Worm (Caenorhabditis elegans) whole organism, L3 larva: Measurements from ENCODE around the gene arrd-12.
A peak's percentile ranks its signal among the peaks of the same experiment; 100 is the strongest.

Experiments
- ZK546.5 ChIP-seq: sonication (generic microtip); optimal IDR thresholded peaks from 2 replicates; lab custom pipeline; 2017; ENCODE audit warnings: missing biosample characterization, missing genetic modification characterization
- ceh-16 ChIP-seq: sonication (generic microtip); optimal IDR thresholded peaks from 2 replicates; lab custom pipeline; 2017; ENCODE audit warnings: missing biosample characterization, missing genetic modification characterization
- ceh-28 ChIP-seq: fragments of 150-350 bp; optimal IDR thresholded peaks from 2 replicates; lab custom pipeline; 2014; ENCODE audit warnings: missing biosample characterization, missing genetic modification reagents, missing genetic modification characterization
- ceh-82 ChIP-seq: fragments of 150-350 bp; optimal IDR thresholded peaks from 2 replicates; lab custom pipeline; 2014; ENCODE audit warnings: missing biosample characterization, missing genetic modification characterization
- egl-5 ChIP-seq: fragments of 150-350 bp; optimal IDR thresholded peaks from 2 replicates; lab custom pipeline; 2017; ENCODE audit warnings: missing biosample characterization, missing genetic modification reagents, missing genetic modification characterization, inconsistent platforms
- elt-1 ChIP-seq: fragments of 150-350 bp; optimal IDR thresholded peaks from 2 replicates; lab custom pipeline; 2014; ENCODE audit warnings: missing biosample characterization, missing genetic modification characterization
- elt-2 ChIP-seq: sonication (generic microtip); optimal IDR thresholded peaks from 2 replicates; lab custom pipeline; 2016; ENCODE audit warnings: missing genetic modification reagents, mild to moderate bottlenecking, missing genetic modification characterization, missing compliant biosample characterization
- elt-3 ChIP-seq, 3 experiments: fragments of 150-350 bp in 1 of 3; sonication (generic microtip) in 2 of 3; optimal IDR thresholded peaks; 2 replicates in 2 of 3; 4 replicates in 1 of 3; lab custom pipeline; 2014 to 2017; ENCODE audit warnings: missing biosample characterization in 3 of 3, missing genetic modification characterization in 3 of 3
- eor-1 ChIP-seq, 2 experiments: fragments of 150-350 bp; optimal IDR thresholded peaks; 2 replicates each; lab custom pipeline; 2014 to 2018; ENCODE audit warnings: missing biosample characterization in 2 of 2, missing genetic modification characterization in 2 of 2
- fkh-10 ChIP-seq: sonication (generic microtip); optimal IDR thresholded peaks from 2 replicates; lab custom pipeline; 2017; ENCODE audit warnings: missing biosample characterization, missing genetic modification reagents, missing genetic modification characterization
- fkh-2 ChIP-seq: fragments of 150-350 bp; optimal IDR thresholded peaks from 2 replicates; lab custom pipeline; 2014; ENCODE audit warnings: missing biosample characterization, missing genetic modification reagents, missing genetic modification characterization
- jun-1 ChIP-seq: fragments of 150-350 bp; optimal IDR thresholded peaks from 2 replicates; lab custom pipeline; 2014; ENCODE audit warnings: missing biosample characterization, missing genetic modification reagents, missing genetic modification characterization
- lin-15B ChIP-seq: fragments of 150-350 bp; optimal IDR thresholded peaks from 2 replicates; lab custom pipeline; 2014; ENCODE audit warnings: missing biosample characterization, missing genetic modification characterization
- lin-39 ChIP-seq: fragments of 150-350 bp; optimal IDR thresholded peaks from 2 replicates; lab custom pipeline; 2018; ENCODE audit warnings: missing biosample characterization, missing genetic modification reagents, missing genetic modification characterization
- mdl-1 ChIP-seq: fragments of 150-350 bp; optimal IDR thresholded peaks from 2 replicates; lab custom pipeline; 2014; ENCODE audit warnings: missing biosample characterization, missing genetic modification characterization
- nhr-11 ChIP-seq: fragments of 150-350 bp; optimal IDR thresholded peaks from 2 replicates; lab custom pipeline; 2014; ENCODE audit warnings: missing biosample characterization, missing genetic modification characterization
- nhr-12 ChIP-seq: fragments of 150-350 bp; optimal IDR thresholded peaks from 2 replicates; lab custom pipeline; 2014; ENCODE audit warnings: missing biosample characterization, missing genetic modification characterization
- nhr-23 ChIP-seq: fragments of 150-350 bp; optimal IDR thresholded peaks from 2 replicates; lab custom pipeline; 2014; ENCODE audit warnings: missing biosample characterization, missing genetic modification reagents, missing genetic modification characterization
- nhr-237 ChIP-seq: fragments of 150-350 bp; optimal IDR thresholded peaks from 2 replicates; lab custom pipeline; 2014; ENCODE audit warnings: missing biosample characterization, missing genetic modification characterization
- nhr-25 ChIP-seq: sonication (generic microtip); optimal IDR thresholded peaks from 2 replicates; lab custom pipeline; 2017; ENCODE audit warnings: missing biosample characterization, missing genetic modification characterization
- nhr-43 ChIP-seq: sonication (generic microtip); optimal IDR thresholded peaks from 2 replicates; lab custom pipeline; 2016; ENCODE audit warnings: mild to moderate bottlenecking, missing genetic modification characterization, missing compliant biosample characterization; ENCODE audit not compliant: poor library complexity, severe bottlenecking
- nhr-67 ChIP-seq: fragments of 150-350 bp; optimal IDR thresholded peaks from 2 replicates; lab custom pipeline; 2014; ENCODE audit warnings: missing biosample characterization, missing genetic modification characterization
- nhr-76 ChIP-seq: fragments of 150-350 bp; sonication (generic microtip); optimal IDR thresholded peaks from 5 replicates; lab custom pipeline; 2014; ENCODE audit warnings: missing biosample characterization, missing genetic modification characterization
- nhr-77 ChIP-seq: fragments of 150-350 bp; optimal IDR thresholded peaks from 2 replicates; lab custom pipeline; 2014; ENCODE audit warnings: missing biosample characterization, missing genetic modification characterization
- pha-4 ChIP-seq: fragments of 150-350 bp; optimal IDR thresholded peaks from 2 replicates; lab custom pipeline; 2014; ENCODE audit warnings: missing biosample characterization, missing genetic modification reagents, missing genetic modification characterization
- pqm-1 ChIP-seq: fragments of 150-350 bp; optimal IDR thresholded peaks from 2 replicates; lab custom pipeline; 2017; ENCODE audit warnings: missing biosample characterization, missing genetic modification characterization, inconsistent platforms
- snpc-4 ChIP-seq: fragments of 150-350 bp; optimal IDR thresholded peaks from 2 replicates; lab custom pipeline; 2014; ENCODE audit warnings: missing biosample characterization, missing genetic modification characterization
- tbx-2 ChIP-seq: sonication (generic microtip); optimal IDR thresholded peaks from 2 replicates; lab custom pipeline; 2016; ENCODE audit warnings: mild to moderate bottlenecking, missing genetic modification characterization, missing compliant biosample characterization
- unc-39 ChIP-seq: sonication (generic microtip); optimal IDR thresholded peaks from 4 replicates; lab custom pipeline; 2017; ENCODE audit warnings: missing biosample characterization, missing genetic modification characterization
- unc-62 ChIP-seq: fragments of 150-350 bp; sonication (generic microtip); optimal IDR thresholded peaks from 4 replicates; lab custom pipeline; 2014; ENCODE audit warnings: missing biosample characterization, missing genetic modification reagents, missing genetic modification characterization
- zag-1 ChIP-seq: fragments of 150-350 bp; optimal IDR thresholded peaks from 2 replicates; lab custom pipeline; 2014; ENCODE audit warnings: missing biosample characterization, missing genetic modification characterization
- ztf-11 ChIP-seq: fragments of 150-350 bp; optimal IDR thresholded peaks from 2 replicates; lab custom pipeline; 2014; ENCODE audit warnings: missing biosample characterization, missing genetic modification characterization

Gene arrd-12

ce11 chrII:13785582-13785981, 19.5 kb downstream of the arrd-12 start:
- TF ChIP-seq zag-1 (tag; lab: Kevin White, UChicago), result no peak
- TF ChIP-seq lin-15B (tag; lab: Kevin White, UChicago), result no peak
- TF ChIP-seq egl-5 (tag; lab: Kevin White, UChicago), result no peak
- no peak for TF ChIP-seq mdl-1 (tag; lab: Kevin White, UChicago)
- TF ChIP-seq unc-39 (tag; lab: Kevin White, UChicago), result no peak
- TF ChIP-seq nhr-76, result no peak
- TF ChIP-seq fkh-2 (tag; lab: Kevin White, UChicago), result no peak
- TF ChIP-seq pha-4 (tag; lab: Kevin White, UChicago), result no peak
- no peak for TF ChIP-seq nhr-67 (tag; lab: Kevin White, UChicago)
- no peak for TF ChIP-seq elt-1 (tag; lab: Kevin White, UChicago)
- TF ChIP-seq elt-2 (tag; lab: Kevin White, UChicago), result no peak
- no peak for TF ChIP-seq ZK546.5 (tag; lab: Kevin White, UChicago)
- TF ChIP-seq nhr-25 (tag; lab: Kevin White, UChicago), result no peak
- no peak for TF ChIP-seq ceh-16 (tag; lab: Kevin White, UChicago)
- TF ChIP-seq eor-1 (tag; optimal IDR thresholded peaks at IDR 0.05; lab: Kevin White, UChicago), result no peak
- no peak for TF ChIP-seq jun-1 (tag; lab: Kevin White, UChicago)

- no peak for TF ChIP-seq unc-39 (tag; lab: Kevin White, UChicago)
- TF ChIP-seq jun-1 (tag; lab: Kevin White, UChicago), result no peak
- no peak for TF ChIP-seq pha-4 (tag; lab: Kevin White, UChicago)
- no peak for TF ChIP-seq ceh-82 (tag; lab: Kevin White, UChicago)
- no peak for TF ChIP-seq ceh-28 (tag; lab: Kevin White, UChicago)
- TF ChIP-seq mdl-1 (tag; lab: Kevin White, UChicago), result no peak
- TF ChIP-seq nhr-77 (tag; lab: Kevin White, UChicago), result no peak
- no peak for TF ChIP-seq pqm-1 (tag; lab: Kevin White, UChicago)
- no peak for TF ChIP-seq snpc-4 (tag; lab: Kevin White, UChicago)
- no peak for TF ChIP-seq nhr-23 (tag; lab: Kevin White, UChicago)
- no peak for TF ChIP-seq unc-62 (GFP tag; lab: Kevin White, UChicago)
- no peak for TF ChIP-seq eor-1 (tag; optimal IDR thresholded peaks at IDR 0.05; lab: Kevin White, UChicago)
- TF ChIP-seq, all 47 proteins: peak for 0
Observed at ce11 chrII:13786899-13787298, 20.8 kb downstream of the arrd-12 start.

- TF ChIP-seq nhr-12 (no peak), snpc-4 (tag; lab: Kevin White, UChicago) (peak; percentile 13), fkh-10 (GFP tag; lab: Kevin White, UChicago) (peak; percentile 15), eor-1 (tag; optimal IDR thresholded peaks at IDR 0.05; lab: Kevin White, UChicago) (no peak), ceh-16 (tag; lab: Kevin White, UChicago) (no peak), fkh-2 (tag; lab: Kevin White, UChicago) (no peak), nhr-77 (tag; lab: Kevin White, UChicago) (no peak), nhr-43 (tag; lab: Kevin White, UChicago) (no peak), nhr-11 (no peak), nhr-237 (tag; lab: Kevin White, UChicago) (no peak), elt-3 (tag; optimal IDR thresholded peaks at IDR 0.05; lab: Kevin White, UChicago) (no peak)
Observed at ce11 chrII:13788813-13789212, 22.8 kb downstream of the arrd-12 start.

ce11 chrII:13789714-13790113, 23.7 kb downstream of the arrd-12 start:
- TF ChIP-seq ztf-11 (tag; lab: Kevin White, UChicago) (no peak), egl-5 (tag; lab: Kevin White, UChicago) (peak; percentile 22), elt-1 (tag; lab: Kevin White, UChicago) (no peak), lin-39 (tag; lab: Kevin White, UChicago) (peak; percentile 12)
- TF ChIP-seq, all 47 proteins: peak for 2

ce11 chrII:13791570-13792279, 25.7 kb downstream of the arrd-12 start, which contains the start of gene ZK131.11:
Gene ZK131.11, plus strand, starts transcription at chrII:13792229.
- TF ChIP-seq ceh-28 (tag; lab: Kevin White, UChicago) (no peak), snpc-4 (tag; lab: Kevin White, UChicago) (no peak), tbx-2 (tag; lab: Kevin White, UChicago) (no peak)
